Worm (Caenorhabditis elegans) whole organism, L1 larva: Measurements from ENCODE around the gene sup-12.

Experiments used
- elt-3 ChIP-seq, 6 experiments: fragments of 150-350 bp in 1 of 6; sonication (generic microtip); optimal IDR thresholded peaks; 2 replicates each; lab custom pipeline; 2017 to 2018; ENCODE audit warnings: missing biosample characterization in 6 of 6, missing genetic modification characterization in 6 of 6, inconsistent platforms in 1 of 6
- lin-15B ChIP-seq: fragments of 150-350 bp; sonication (generic microtip); optimal IDR thresholded peaks from 3 replicates; lab custom pipeline; 2014; ENCODE audit warnings: missing biosample characterization, missing genetic modification characterization
- nhr-11 ChIP-seq: fragments of 150-350 bp; optimal IDR thresholded peaks from 2 replicates; lab custom pipeline; 2014; ENCODE audit warnings: missing biosample characterization, missing genetic modification characterization

- TF ChIP-seq elt-3 (tag; optimal IDR thresholded peaks at IDR 0.05; lab: Kevin White, UChicago), result no peak
- TF ChIP-seq nhr-11, result no peak
- TF ChIP-seq lin-15B (tag; lab: Kevin White, UChicago), result no peak
These were observed 46.7 kb upstream of the sup-12 start, which contains the start of gene ceh-18 for ce11 chrX:3857697-3858096.
